Fruit fly (Drosophila melanogaster): ENCODE data around the gene Scsalpha1.

Gene Scsalpha1

DNA sequence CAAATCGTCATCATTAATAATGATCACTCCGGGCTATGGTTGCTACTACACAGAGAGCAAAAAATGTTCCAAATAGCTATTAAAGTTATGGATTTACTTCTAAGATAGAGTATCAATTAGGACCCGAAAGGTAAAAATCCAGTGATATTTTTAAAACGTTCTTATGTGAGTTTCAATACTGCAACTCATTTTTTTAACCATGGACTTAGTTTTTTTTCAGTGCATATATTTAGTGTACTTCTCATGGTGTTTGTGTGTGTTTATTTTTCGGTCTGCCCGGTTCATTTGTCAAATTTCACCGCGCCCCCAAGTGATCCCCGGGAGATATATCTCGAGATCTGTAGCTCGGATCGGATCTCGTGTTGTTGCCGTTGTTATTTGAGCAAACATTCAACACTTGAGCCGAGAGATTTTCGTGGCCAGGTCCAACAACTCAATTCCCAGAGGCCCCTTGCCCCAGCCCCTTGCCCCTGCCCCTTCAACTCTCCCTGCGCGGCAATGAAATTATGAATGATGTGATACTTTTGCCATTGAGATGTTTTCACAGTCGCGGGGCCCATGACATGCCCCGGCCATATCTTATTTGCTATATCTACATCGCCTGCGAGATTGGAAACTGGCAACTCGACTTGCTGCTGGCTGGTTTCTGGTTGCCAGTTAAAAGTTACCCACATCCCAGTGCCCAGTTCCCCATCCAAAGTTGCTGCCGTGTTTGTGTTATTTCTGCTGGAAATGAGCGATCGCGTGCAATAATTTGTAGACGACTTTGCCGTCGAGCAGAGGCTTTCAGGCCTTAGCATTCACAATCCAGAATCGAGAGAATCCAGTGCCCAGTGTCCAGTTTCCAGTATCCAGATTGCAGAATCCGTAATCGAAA is 48.7 kb downstream of the Scsalpha1 start (continued):
- TF ChIP-seq jigr1 (GFP tag; IDR thresholded peaks at IDR 0.05), result 0 out of 3 replicates have a peak, but pooled peaks have one; percentile 39
- no peak for TF ChIP-seq dati (GFP tag; IDR thresholded peaks at IDR 0.05)
- TF ChIP-seq Rx (GFP tag; IDR thresholded peaks at IDR 0.05), result no peak
- TF ChIP-seq CG6254 (GFP tag; optimal IDR thresholded peaks at IDR 0.05), result peak; percentile 63
- 0 out of 3 replicates have a peak, but pooled peaks have one; percentile 28 for TF ChIP-seq CG11093 (GFP tag; IDR thresholded peaks at IDR 0.05)
- TF ChIP-seq CG4282 (GFP tag; optimal IDR thresholded peaks at IDR 0.05), result no peak
- TF ChIP-seq BEAF-32 (GFP tag; optimal IDR thresholded peaks at IDR 0.05), result no peak
- peak; percentile 33 for TF ChIP-seq MTF-1 (GFP tag; optimal IDR thresholded peaks at IDR 0.05; ENCODE audit: borderline replicate concordance)
- peak; percentile 14 for TF ChIP-seq repo (GFP tag; optimal IDR thresholded peaks at IDR 0.05)
- TF ChIP-seq slbo (GFP tag; IDR thresholded peaks at IDR 0.05), result peak; percentile 48
- peak; percentile 20 for TF ChIP-seq CG12104 (GFP tag; optimal IDR thresholded peaks at IDR 0.05)
- TF ChIP-seq ssp (GFP tag; IDR thresholded peaks at IDR 0.05), result peak; percentile 38
- TF ChIP-seq CG17612 (GFP tag; IDR thresholded peaks at IDR 0.05), result no peak
- TF ChIP-seq trem (tag; optimal IDR thresholded peaks at IDR 0.05), result peak; percentile 69
- TF ChIP-seq CG18262 (tag; optimal IDR thresholded peaks at IDR 0.05), result peak; percentile 83
- TF ChIP-seq CG17328 (GFP tag; IDR thresholded peaks at IDR 0.05), result peak; percentile 83; the same call in 1 of the 2 replicates
- peak; percentile 39 for TF ChIP-seq CG10565 (GFP tag; optimal IDR thresholded peaks at IDR 0.05)
- TF ChIP-seq Bgb (GFP tag; IDR thresholded peaks at IDR 0.05; ENCODE audit: partially characterized antibody), result no peak
- TF ChIP-seq ro (GFP tag; IDR thresholded peaks at IDR 0.05), result no peak
- TF ChIP-seq CG15479 (GFP tag; optimal IDR thresholded peaks at IDR 0.05), result no peak
- no peak for TF ChIP-seq B-H2 (GFP tag; optimal IDR thresholded peaks at IDR 0.05)
- peak; percentile 74 for TF ChIP-seq bab2 (GFP tag; optimal IDR thresholded peaks at IDR 0.05)
- peak; percentile 58; the same call in 1 of the 2 replicates for TF ChIP-seq HLH3B (GFP tag; IDR thresholded peaks at IDR 0.05)
- TF ChIP-seq Asciz (GFP tag; optimal IDR thresholded peaks at IDR 0.05), result peak; percentile 16
- no peak for TF ChIP-seq al (GFP tag; IDR thresholded peaks at IDR 0.05)
- peak; percentile 43 for TF ChIP-seq CG18619 (GFP tag; optimal IDR thresholded peaks at IDR 0.05)
- peak; percentile 58 for TF ChIP-seq CG8944 (GFP tag; optimal IDR thresholded peaks at IDR 0.05)
- TF ChIP-seq grn (GFP tag; optimal IDR thresholded peaks at IDR 0.05), result peak; percentile 81
- TF ChIP-seq Mad (GFP tag; optimal IDR thresholded peaks at IDR 0.05), result peak; percentile 28
- peak; percentile 87 for TF ChIP-seq D19A (tag; optimal IDR thresholded peaks at IDR 0.05)
- TF ChIP-seq pfk (GFP tag; optimal IDR thresholded peaks at IDR 0.05), result no peak
- TF ChIP-seq org-1 (GFP tag; optimal IDR thresholded peaks at IDR 0.05), result peak; percentile 1
- TF ChIP-seq CG16813 (GFP tag; IDR thresholded peaks at IDR 0.05; ENCODE audit: partially characterized antibody), result no peak

DNA sequence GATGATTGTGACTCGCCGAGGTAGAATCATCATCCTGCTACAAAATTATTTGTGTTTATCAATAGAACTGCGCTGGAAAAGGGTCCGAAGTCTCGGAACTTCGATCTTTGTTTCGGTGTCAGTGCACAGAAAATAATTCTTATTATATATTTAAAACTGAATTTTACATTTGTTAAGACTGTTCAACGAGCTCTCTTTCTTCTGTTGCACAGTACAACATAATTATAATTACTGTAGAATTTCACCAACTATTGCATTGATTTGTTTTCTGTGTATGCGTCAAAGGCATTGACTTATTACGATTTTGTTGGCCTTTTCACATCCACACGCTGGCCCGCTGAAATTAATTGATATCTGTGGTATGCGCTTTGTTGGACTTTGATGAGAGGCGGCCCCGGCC is 49.5 kb downstream of the Scsalpha1 start:
- TF ChIP-seq row (GFP tag; IDR thresholded peaks at IDR 0.05) (peak; percentile 23; the same call in 1 of the 3 replicates), CG10979 (tag; optimal IDR thresholded peaks at IDR 0.05) (peak; percentile 26), CG12391 (tag; optimal IDR thresholded peaks at IDR 0.05) (peak; percentile 17), tll (GFP tag; optimal IDR thresholded peaks at IDR 0.05) (no peak), Awh (GFP tag; IDR thresholded peaks at IDR 0.05) (peak; percentile 39; the same call in 1 of the 2 replicates), CG10267 (tag; optimal IDR thresholded peaks at IDR 0.05) (peak; percentile 16), gem (tag; optimal IDR thresholded peaks at IDR 0.05) (peak; percentile 36), CG2712 (tag; optimal IDR thresholded peaks at IDR 0.05) (peak; percentile 34), zfh1 (GFP tag; IDR thresholded peaks at IDR 0.05) (0 out of 3 replicates have a peak, but pooled peaks have one; percentile 32), chm (GFP tag; IDR thresholded peaks at IDR 0.05) (no peak), CG1603 (tag; optimal IDR thresholded peaks at IDR 0.05) (peak; percentile 10), CG17186 (GFP tag; optimal IDR thresholded peaks at IDR 0.05) (no peak), CG15601 (tag; optimal IDR thresholded peaks at IDR 0.05) (no peak), CG10209 (GFP tag; optimal IDR thresholded peaks at IDR 0.05) (no peak), zf30C (GFP tag; optimal IDR thresholded peaks at IDR 0.05) (peak; percentile 46), dmrt11E (tag; optimal IDR thresholded peaks at IDR 0.05) (peak; percentile 41), sisA (GFP tag; IDR thresholded peaks at IDR 0.05) (0 out of 2 replicates have a peak, but pooled peaks have one; percentile 28)

Data from whole organism, embryonic.